Fruit fly (Drosophila melanogaster) whole organism, wandering third instar larva: ENCODE data around the gene Hr78.

ENCODE experiments used
- Abd-B ChIP-seq: fragments of >200 bp; optimal IDR thresholded peaks from 2 replicates; lab custom pipeline; 2017; ENCODE audit warnings: missing biosample characterization, missing genetic modification characterization
- CG32264 ChIP-seq: fragments of 200-800 bp; sonication (Bioruptor generic); optimal IDR thresholded peaks from 2 replicates; lab custom pipeline; 2016; ENCODE audit warnings: missing biosample characterization, missing genetic modification characterization
- CG9705 ChIP-seq: fragments of 200-800 bp; sonication (Bioruptor generic); optimal IDR thresholded peaks from 2 replicates; lab custom pipeline; 2018; ENCODE audit warnings: missing biosample characterization, mild to moderate bottlenecking, missing genetic modification characterization
- CrebA ChIP-seq: fragments of 200-800 bp; sonication (Bioruptor generic); optimal IDR thresholded peaks from 2 replicates; lab custom pipeline; 2016; ENCODE audit warnings: missing biosample characterization, mild to moderate bottlenecking, missing genetic modification characterization, borderline replicate concordance
- Dfd ChIP-seq: fragments of >200 bp; optimal IDR thresholded peaks from 2 replicates; lab custom pipeline; 2017; ENCODE audit warnings: missing biosample characterization, missing genetic modification characterization
- Dif ChIP-seq: fragments of 200-275, 200-300 bp; sonication (Bioruptor generic); optimal IDR thresholded peaks from 2 replicates; lab custom pipeline; 2018; ENCODE audit warnings: missing biosample characterization, missing genetic modification characterization; ENCODE audit not compliant: partially characterized antibody
- GATAd ChIP-seq: sonication (Bioruptor generic); optimal IDR thresholded peaks from 2 replicates; lab custom pipeline; 2016; ENCODE audit warnings: missing biosample characterization, missing genetic modification characterization
- Hr78 ChIP-seq: fragments of >200 bp; optimal IDR thresholded peaks from 2 replicates; lab custom pipeline; 2017; ENCODE audit warnings: missing biosample characterization, missing genetic modification characterization
- Jra ChIP-seq: sonication (Bioruptor generic); optimal IDR thresholded peaks from 2 replicates; lab custom pipeline; 2016; ENCODE audit warnings: missing biosample characterization, missing genetic modification characterization
- Mio ChIP-seq: sonication (Bioruptor generic); optimal IDR thresholded peaks from 2 replicates; lab custom pipeline; 2016; ENCODE audit warnings: missing biosample characterization, missing genetic modification characterization
- Myc ChIP-seq: fragments of >200 bp; optimal IDR thresholded peaks from 2 replicates; lab custom pipeline; 2017
- N ChIP-seq: fragments of >200 bp; optimal IDR thresholded peaks from 2 replicates; lab custom pipeline; 2018; ENCODE audit warnings: missing biosample characterization, missing external identifiers, missing genetic modification characterization
- OdsH ChIP-seq: fragments of 200-800 bp; sonication (Bioruptor generic); optimal IDR thresholded peaks from 2 replicates; lab custom pipeline; 2016; ENCODE audit warnings: missing biosample characterization, mild to moderate bottlenecking, missing genetic modification characterization
- Rel ChIP-seq, 2 experiments: fragments of 200-800 bp; sonication (Bioruptor generic) in 1 of 2; optimal IDR thresholded peaks; 2 replicates in 1 of 2; 3 replicates in 1 of 2; lab custom pipeline; 2016 to 2019; ENCODE audit warnings: mild to moderate bottlenecking in 2 of 2, missing biosample characterization in 2 of 2, missing genetic modification characterization in 2 of 2, moderate library complexity in 1 of 2
- Sp1 ChIP-seq: fragments of 200-800 bp; sonication (Bioruptor generic); optimal IDR thresholded peaks from 3 replicates; lab custom pipeline; 2019; ENCODE audit warnings: missing biosample characterization, mild to moderate bottlenecking, missing genetic modification characterization, moderate library complexity
- Vsx2 ChIP-seq: fragments of 200-300, 225-300 bp; sonication (Bioruptor generic); optimal IDR thresholded peaks from 2 replicates; lab custom pipeline; 2018; ENCODE audit warnings: missing biosample characterization, missing genetic modification characterization; ENCODE audit not compliant: partially characterized antibody
- br ChIP-seq: fragments of 200-800 bp; sonication (Bioruptor generic); optimal IDR thresholded peaks from 2 replicates; lab custom pipeline; 2016; ENCODE audit warnings: missing biosample characterization, missing genetic modification characterization
- dl ChIP-seq, 2 experiments: fragments of 175-275, 200-275 bp in 1 of 2; fragments of 200-275 bp in 1 of 2; sonication (Bioruptor generic); optimal IDR thresholded peaks; lab custom pipeline; 2018; ENCODE audit warnings: mild to moderate bottlenecking in 2 of 2, missing biosample characterization in 2 of 2, missing genetic modification characterization in 2 of 2, moderate library complexity in 2 of 2; ENCODE audit not compliant: partially characterized antibody in 2 of 2, insufficient read depth in 1 of 2
- dsf ChIP-seq: sonication (Bioruptor generic); optimal IDR thresholded peaks from 2 replicates; lab custom pipeline; 2016; ENCODE audit warnings: missing biosample characterization, missing genetic modification characterization, borderline replicate concordance
- ey ChIP-seq: fragments of 200-800 bp; sonication (Bioruptor generic); optimal IDR thresholded peaks from 2 replicates; lab custom pipeline; 2016; ENCODE audit warnings: missing biosample characterization, missing genetic modification characterization
- fru ChIP-seq: fragments of 200-800 bp; sonication (Bioruptor generic); optimal IDR thresholded peaks from 3 replicates; lab custom pipeline; 2016; ENCODE audit warnings: missing biosample characterization, mild to moderate bottlenecking, missing genetic modification characterization
- h ChIP-seq: fragments of 200-800 bp; sonication (Bioruptor generic); optimal IDR thresholded peaks from 3 replicates; lab custom pipeline; 2016; ENCODE audit warnings: missing biosample characterization, mild to moderate bottlenecking, missing genetic modification characterization
- jim ChIP-seq: fragments of 175-275, 200-325 bp; sonication (Bioruptor generic); optimal IDR thresholded peaks from 2 replicates; lab custom pipeline; 2016; ENCODE audit warnings: missing biosample characterization, mild to moderate bottlenecking, missing genetic modification characterization
- lola ChIP-seq: fragments of >200 bp; optimal IDR thresholded peaks from 2 replicates; lab custom pipeline; 2017; ENCODE audit warnings: missing biosample characterization, missing genetic modification characterization
- pan ChIP-seq: fragments of >200 bp; optimal IDR thresholded peaks from 2 replicates; lab custom pipeline; 2017
- psq ChIP-seq: fragments of 200-800 bp; sonication (Bioruptor generic); optimal IDR thresholded peaks from 3 replicates; lab custom pipeline; 2017; ENCODE audit warnings: missing biosample characterization, mild to moderate bottlenecking, missing genetic modification characterization, moderate library complexity
- rgr ChIP-seq: fragments of 200-800 bp; sonication (Bioruptor generic); optimal IDR thresholded peaks from 3 replicates; lab custom pipeline; 2016; ENCODE audit warnings: missing biosample characterization, mild to moderate bottlenecking, missing genetic modification characterization
- sage ChIP-seq: fragments of 200-800 bp; sonication (Bioruptor generic); optimal IDR thresholded peaks from 2 replicates; lab custom pipeline; 2016; ENCODE audit warnings: missing biosample characterization, mild to moderate bottlenecking, missing genetic modification characterization
- sv ChIP-seq: fragments of 200-800 bp; sonication (Bioruptor generic); optimal IDR thresholded peaks from 3 replicates; lab custom pipeline; 2016; ENCODE audit warnings: missing biosample characterization, missing genetic modification characterization
- tai ChIP-seq: sonication (Bioruptor generic); optimal IDR thresholded peaks from 2 replicates; lab custom pipeline; 2016; ENCODE audit warnings: missing biosample characterization, missing genetic modification characterization
- usp ChIP-seq: fragments of >200 bp; optimal IDR thresholded peaks from 2 replicates; lab custom pipeline; 2017; ENCODE audit warnings: missing biosample characterization, missing genetic modification characterization
- woc ChIP-seq: sonication (Bioruptor generic); optimal IDR thresholded peaks from 2 replicates; lab custom pipeline; 2016; ENCODE audit warnings: missing biosample characterization, mild to moderate bottlenecking, missing genetic modification characterization

Hr78 gene

dm6 chr3L:21460149-21460873, 37.0 kb downstream of the Hr78 start:
- no peak for TF ChIP-seq Mio (GFP tag; lab: Kevin White, UChicago)
- TF ChIP-seq CG32264 (GFP tag; lab: Kevin White, UChicago): no peak
- no peak for TF ChIP-seq woc (GFP tag; lab: Kevin White, UChicago)
- peak; percentile 10 for TF ChIP-seq N (GFP tag; lab: Kevin White, UChicago)
- no peak for TF ChIP-seq OdsH
- TF ChIP-seq fru (GFP tag; lab: Kevin White, UChicago): peak; percentile 16
- TF ChIP-seq h (GFP tag; lab: Kevin White, UChicago): no peak
- peak; percentile 6 for TF ChIP-seq Dif (GFP tag; lab: Kevin White, UChicago)
- TF ChIP-seq Vsx2 (GFP tag; lab: Kevin White, UChicago): peak; percentile 50
- no peak for TF ChIP-seq sage (GFP tag; lab: Kevin White, UChicago)
- no peak for TF ChIP-seq Rel (GFP tag; optimal IDR thresholded peaks at IDR 0.05; lab: Kevin White, UChicago)
- TF ChIP-seq Rel (tag; optimal IDR thresholded peaks at IDR 0.05; lab: Kevin White, UChicago): no peak
- TF ChIP-seq br (GFP tag; lab: Kevin White, UChicago): no peak
- no peak for TF ChIP-seq rgr
- TF ChIP-seq ey (GFP tag; lab: Kevin White, UChicago): no peak

- TF ChIP-seq Dfd (GFP tag; lab: Kevin White, UChicago) (no peak), dl (GFP tag; optimal IDR thresholded peaks at IDR 0.05; lab: Kevin White, UChicago; ENCODE audit: insufficient read depth in 1 of 2, partially characterized antibody in 2 of 2) (no peak), Myc (no peak), lola (GFP tag; lab: Kevin White, UChicago) (no peak), Jra (GFP tag; lab: Kevin White, UChicago) (no peak), CG9705 (no peak), jim (GFP tag; lab: Kevin White, UChicago) (no peak), Rel (GFP tag; optimal IDR thresholded peaks at IDR 0.05; lab: Kevin White, UChicago) (no peak), Rel (tag; optimal IDR thresholded peaks at IDR 0.05; lab: Kevin White, UChicago) (no peak), sv (no peak), dsf (no peak), usp (GFP tag; lab: Kevin White, UChicago) (no peak), Vsx2 (GFP tag; lab: Kevin White, UChicago) (no peak)
Measured at dm6 chr3L:21458736-21459135, 38.6 kb downstream of the Hr78 start.

dm6 chr3L:21455196-21455595, 42.1 kb downstream of the Hr78 start:
- TF ChIP-seq Sp1 (GFP tag; lab: Kevin White, UChicago): no peak
- no peak for TF ChIP-seq Dif (GFP tag; lab: Kevin White, UChicago)
- TF ChIP-seq GATAd (GFP tag; lab: Kevin White, UChicago): no peak
- no peak for TF ChIP-seq CG9705
- TF ChIP-seq Vsx2 (GFP tag; lab: Kevin White, UChicago): no peak
- no peak for TF ChIP-seq dsf
- TF ChIP-seq woc (GFP tag; lab: Kevin White, UChicago): no peak
- TF ChIP-seq psq: no peak
- TF ChIP-seq tai (GFP tag; lab: Kevin White, UChicago): no peak
- no peak for TF ChIP-seq Abd-B (GFP tag; lab: Kevin White, UChicago)
- TF ChIP-seq CrebA (GFP tag; lab: Kevin White, UChicago): no peak
- no peak for TF ChIP-seq Mio (GFP tag; lab: Kevin White, UChicago)
- no peak for TF ChIP-seq Myc
- TF ChIP-seq Hr78: no peak
- no peak for TF ChIP-seq ey (GFP tag; lab: Kevin White, UChicago)
- no peak for TF ChIP-seq rgr
- no peak for TF ChIP-seq CG32264 (GFP tag; lab: Kevin White, UChicago)
- TF ChIP-seq Jra (GFP tag; lab: Kevin White, UChicago): no peak

- TF ChIP-seq CrebA (GFP tag; lab: Kevin White, UChicago): no peak
- no peak for TF ChIP-seq Jra (GFP tag; lab: Kevin White, UChicago)
- no peak for TF ChIP-seq pan
- TF ChIP-seq fru (GFP tag; lab: Kevin White, UChicago): no peak
Measured at dm6 chr3L:21453623-21454022, 43.7 kb downstream of the Hr78 start.
